Worm (Caenorhabditis elegans): ENCODE data around the gene Y24D9A.7.

The Y24D9A.7 gene

ce11 chrIV:4447284-4447366 is 42.2 kb upstream of the Y24D9A.7 start, which contains the start of gene chat-1 (continued):
- no peak for TF ChIP-seq die-1 (tag; optimal IDR thresholded peaks at IDR 0.05)

ce11 chrIV:4446884-4447283 is 41.9 kb upstream of the Y24D9A.7 start:
- TF ChIP-seq sea-2 (GFP tag; IDR thresholded peaks at IDR 0.05) = no peak
- peak; percentile 39 for TF ChIP-seq snpc-1.3 (tag; optimal IDR thresholded peaks at IDR 0.05; ENCODE audit: insufficient read depth)
- no peak for TF ChIP-seq hlh-12 (tag; optimal IDR thresholded peaks at IDR 0.05)
- no peak for TF ChIP-seq ztf-6 (GFP tag; IDR thresholded peaks at IDR 0.05)
- peak; percentile 52; the same call in 1 of the 2 replicates for TF ChIP-seq B0336.3 (GFP tag; IDR thresholded peaks at IDR 0.05)
- TF ChIP-seq madf-8 (GFP tag; conservative IDR thresholded peaks at IDR 0.05) = no peak
- no peak for TF ChIP-seq nhr-27 (tag; optimal IDR thresholded peaks at IDR 0.05)
- no peak for TF ChIP-seq rpc-1 (optimal IDR thresholded peaks at IDR 0.05)
- TF ChIP-seq rpc-1 (tag; optimal IDR thresholded peaks at IDR 0.05) = no peak
- TF ChIP-seq F22D6.2 (tag; optimal IDR thresholded peaks at IDR 0.05) = no peak
- TF ChIP-seq unc-62 (GFP tag; optimal IDR thresholded peaks at IDR 0.05) = no peak
- no peak for TF ChIP-seq fkh-3 (tag; optimal IDR thresholded peaks at IDR 0.05)
- TF ChIP-seq ekl-4 (GFP tag; IDR thresholded peaks at IDR 0.05) = 0 out of 2 replicates have a peak, but pooled peaks have one; percentile 19
- no peak for TF ChIP-seq K12H6.12 (tag; optimal IDR thresholded peaks at IDR 0.05)
- TF ChIP-seq bed-1 (GFP tag; IDR thresholded peaks at IDR 0.05) = no peak
- TF ChIP-seq hmg-20 (GFP tag; IDR thresholded peaks at IDR 0.05) = no peak
- TF ChIP-seq madf-6 (GFP tag; IDR thresholded peaks at IDR 0.05) = peak; percentile 74
- TF ChIP-seq ztf-28 (GFP tag; IDR thresholded peaks at IDR 0.05) = no peak
- TF ChIP-seq attf-5 (GFP tag; optimal IDR thresholded peaks at IDR 0.05) = peak; percentile 1
- 0 out of 2 replicates have a peak, but pooled peaks have one; percentile 56 for TF ChIP-seq madf-3 (GFP tag; IDR thresholded peaks at IDR 0.05)
- TF ChIP-seq attf-6 (GFP tag; IDR thresholded peaks at IDR 0.05) = peak; percentile 63
- no peak for TF ChIP-seq die-1 (tag; optimal IDR thresholded peaks at IDR 0.05)
- peak; percentile 12 for TF ChIP-seq lsl-1 (GFP tag; optimal IDR thresholded peaks at IDR 0.05)
- TF ChIP-seq zfh-2 (GFP tag; conservative IDR thresholded peaks at IDR 0.05) = no peak
- no peak for TF ChIP-seq ceh-91 (GFP tag; IDR thresholded peaks at IDR 0.05)
- TF ChIP-seq F52B5.7 (tag; optimal IDR thresholded peaks at IDR 0.05) = no peak
- TF ChIP-seq hsf-1 (GFP tag; IDR thresholded peaks at IDR 0.05) = peak; percentile 66
- peak; percentile 39 for TF ChIP-seq ceh-100 (GFP tag; IDR thresholded peaks at IDR 0.05)
- TF ChIP-seq Y95B8A.8 (GFP tag; IDR thresholded peaks at IDR 0.05) = peak; percentile 12; the same call in 1 of the 2 replicates
- TF ChIP-seq Y79H2A.3 (GFP tag; conservative IDR thresholded peaks at IDR 0.05) = peak; percentile 74; the same call in 1 of the 2 replicates
- peak; percentile 13 for TF ChIP-seq hrde-1 (tag; optimal IDR thresholded peaks at IDR 0.05; ENCODE audit: borderline replicate concordance)
- peak; percentile 40 for TF ChIP-seq F33H1.4 (GFP tag; IDR thresholded peaks at IDR 0.05)
- TF ChIP-seq xnd-1 (tag; optimal IDR thresholded peaks at IDR 0.05) = no peak
- no peak for TF ChIP-seq F23B12.7 (tag; optimal IDR thresholded peaks at IDR 0.05; ENCODE audit: insufficient read depth)
- peak; percentile 35 for TF ChIP-seq snpc-3.4 (tag; optimal IDR thresholded peaks at IDR 0.05)
- TF ChIP-seq Y67H2A.10 (GFP tag; conservative IDR thresholded peaks at IDR 0.05) = no peak
- no peak for TF ChIP-seq ets-4 (GFP tag; optimal IDR thresholded peaks at IDR 0.05)
- no peak for TF ChIP-seq egrh-3 (GFP tag; IDR thresholded peaks at IDR 0.05)
- TF ChIP-seq sptf-2 (GFP tag; optimal IDR thresholded peaks at IDR 0.05) = no peak
- TF ChIP-seq hmg-1.2 (GFP tag; IDR thresholded peaks at IDR 0.05) = peak; percentile 52
- TF ChIP-seq chd-7 (tag; optimal IDR thresholded peaks at IDR 0.05) = no peak
- peak; percentile 3 for TF ChIP-seq efl-1 (GFP tag; optimal IDR thresholded peaks at IDR 0.05)
- 0 out of 2 replicates have a peak, but pooled peaks have one; percentile 31 for TF ChIP-seq ceh-40 (GFP tag; IDR thresholded peaks at IDR 0.05)
- TF ChIP-seq nhr-179 (tag; optimal IDR thresholded peaks at IDR 0.05) = no peak
- peak; percentile 63; the same call in 1 of the 2 replicates for TF ChIP-seq pbrm-1 (GFP tag; IDR thresholded peaks at IDR 0.05)
- TF ChIP-seq Y53G8AR.9 (GFP tag; conservative IDR thresholded peaks at IDR 0.05) = peak; percentile 81
- TF ChIP-seq lin-54 (GFP tag; optimal IDR thresholded peaks at IDR 0.05) = peak; percentile 29
- TF ChIP-seq aptf-2 (GFP tag; conservative IDR thresholded peaks at IDR 0.05) = no peak

Measured in whole organism, young adult.